Worm (Caenorhabditis elegans): Measurements from ENCODE around the gene nasp-1.

nasp-1 gene

DNA sequence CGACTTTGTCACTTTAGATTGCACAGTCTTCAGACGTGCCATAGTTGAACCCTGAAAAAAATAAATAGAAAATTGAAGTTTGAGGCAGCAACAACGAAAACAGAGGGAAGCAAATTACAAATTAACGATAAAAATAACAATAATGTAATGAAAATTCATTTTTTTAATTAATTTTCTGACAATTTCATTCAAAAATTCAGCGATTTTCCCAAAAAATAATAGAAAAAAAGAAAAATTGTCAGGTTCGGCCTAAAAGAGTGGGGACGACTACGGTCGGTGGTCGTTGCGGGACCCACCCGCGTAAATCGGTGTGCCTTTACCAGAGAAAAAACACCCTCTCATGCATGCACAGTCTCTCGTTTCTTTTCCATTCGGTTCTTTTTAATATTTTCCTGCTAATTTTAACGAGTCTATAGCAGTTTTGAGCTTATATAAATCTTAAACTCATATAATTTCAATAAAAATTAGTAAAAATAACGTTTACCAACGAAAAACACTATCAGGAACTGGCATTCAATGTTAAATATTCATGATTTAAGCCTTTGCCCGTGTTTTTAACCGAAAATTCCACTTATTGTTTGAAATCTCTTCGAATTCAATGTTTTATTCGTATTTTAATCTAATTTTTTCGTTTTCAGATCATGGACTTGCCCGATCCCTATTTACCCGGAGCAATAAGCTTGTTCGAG, 20.0 kb downstream of the nasp-1 start, which contains the start of the genes rps-9 and lsm-1 (continued):
- TF ChIP-seq B0035.1 (tag; optimal IDR thresholded peaks at IDR 0.05) (no peak), nfya-1 (tag; optimal IDR thresholded peaks at IDR 0.05; ENCODE audit: borderline replicate concordance, insufficient read depth) (no peak), hlh-12 (tag; optimal IDR thresholded peaks at IDR 0.05) (no peak), snpc-3.4 (tag; optimal IDR thresholded peaks at IDR 0.05) (no peak), F23B12.7 (tag; optimal IDR thresholded peaks at IDR 0.05; ENCODE audit: insufficient read depth) (peak; percentile 83), zim-3 (tag; optimal IDR thresholded peaks at IDR 0.05) (no peak), F37B4.10 (GFP tag; IDR thresholded peaks at IDR 0.05) (no peak), T07F8.4 (tag; optimal IDR thresholded peaks at IDR 0.05) (no peak), F57C9.4 (tag; optimal IDR thresholded peaks at IDR 0.05) (no peak), ets-4 (GFP tag; optimal IDR thresholded peaks at IDR 0.05) (no peak), mel-28 (tag; optimal IDR thresholded peaks at IDR 0.05; ENCODE audit: borderline replicate concordance) (no peak), hlh-26 (GFP tag; conservative IDR thresholded peaks at IDR 0.05) (no peak), dpff-1 (tag; optimal IDR thresholded peaks at IDR 0.05) (no peak), rpc-1 (optimal IDR thresholded peaks at IDR 0.05) (no peak), rpc-1 (tag; optimal IDR thresholded peaks at IDR 0.05) (no peak), C06A6.2 (GFP tag; conservative IDR thresholded peaks at IDR 0.05) (no peak), die-1 (tag; optimal IDR thresholded peaks at IDR 0.05) (no peak), unc-62 (GFP tag; optimal IDR thresholded peaks at IDR 0.05) (no peak), nhr-179 (tag; optimal IDR thresholded peaks at IDR 0.05) (no peak), T26A5.8 (tag; optimal IDR thresholded peaks at IDR 0.05) (no peak), lin-54 (GFP tag; optimal IDR thresholded peaks at IDR 0.05) (peak; percentile 40), F33H1.4 (GFP tag; IDR thresholded peaks at IDR 0.05) (peak; percentile 94), hrde-1 (tag; optimal IDR thresholded peaks at IDR 0.05; ENCODE audit: borderline replicate concordance) (no peak), snpc-4 (GFP tag; optimal IDR thresholded peaks at IDR 0.05) (no peak), snpc-4 (tag; optimal IDR thresholded peaks at IDR 0.05) (peak in 2 of 4 experiments; percentile 39 to 46), pbrm-1 (GFP tag; IDR thresholded peaks at IDR 0.05) (peak; percentile 6; the same call in 1 of the 2 replicates), ztf-3 (GFP tag; optimal IDR thresholded peaks at IDR 0.05) (no peak), ama-1 (optimal IDR thresholded peaks at IDR 0.05) (no peak), ama-1 (GFP tag; optimal IDR thresholded peaks at IDR 0.05) (no peak), attf-5 (GFP tag; optimal IDR thresholded peaks at IDR 0.05) (peak; percentile 42), nfya-2 (GFP tag; IDR thresholded peaks at IDR 0.05) (no peak), gei-17 (GFP tag; optimal IDR thresholded peaks at IDR 0.05) (no peak), akir-1 (GFP tag; optimal IDR thresholded peaks at IDR 0.05) (no peak), D2030.7 (GFP tag; IDR thresholded peaks at IDR 0.05) (peak; percentile 63), nfyb-1 (GFP tag; IDR thresholded peaks at IDR 0.05) (no peak), lin-40 (tag; optimal IDR thresholded peaks at IDR 0.05) (no peak), lin-26 (GFP tag; IDR thresholded peaks at IDR 0.05) (no peak), ztf-25 (GFP tag; IDR thresholded peaks at IDR 0.05) (no peak), egrh-3 (GFP tag; IDR thresholded peaks at IDR 0.05) (no peak), nhr-80 (tag; optimal IDR thresholded peaks at IDR 0.05) (no peak), B0019.2 (GFP tag; conservative IDR thresholded peaks at IDR 0.05) (no peak), cebp-2 (GFP tag; IDR thresholded peaks at IDR 0.05) (no peak), somi-1 (GFP tag; optimal IDR thresholded peaks at IDR 0.05) (no peak), egl-18 (GFP tag; IDR thresholded peaks at IDR 0.05) (no peak), B0261.1 (tag; optimal IDR thresholded peaks at IDR 0.05) (no peak), F39B2.1 (GFP tag; IDR thresholded peaks at IDR 0.05) (no peak), him-1 (tag; optimal IDR thresholded peaks at IDR 0.05) (no peak), mxl-1 (tag; optimal IDR thresholded peaks at IDR 0.05) (no peak), F57A8.1 (GFP tag; optimal IDR thresholded peaks at IDR 0.05) (no peak), dox-1 (GFP tag; IDR thresholded peaks at IDR 0.05) (peak; percentile 57; the same call in 1 of the 2 replicates)
